Worm (Caenorhabditis elegans) whole organism, L4/young adult: Measurements from ENCODE around the gene F35D2.3.

Experiments
- W03F9.2 ChIP-seq: fragments of 150-350 bp; optimal IDR thresholded peaks from 2 replicates; lab custom pipeline; 2014; ENCODE audit warnings: missing biosample characterization, missing genetic modification characterization
- dao-5 ChIP-seq: sonication (generic microtip); optimal IDR thresholded peaks from 2 replicates; lab custom pipeline; 2016; ENCODE audit warnings: missing genotype, missing genetic modification characterization, moderate library complexity, missing compliant biosample characterization
- him-1 ChIP-seq: sonication (generic microtip); optimal IDR thresholded peaks from 2 replicates; lab custom pipeline; 2016; ENCODE audit warnings: missing genotype, missing genetic modification reagents, missing genetic modification characterization, missing compliant biosample characterization

Gene F35D2.3

ce11 chrII:7570305-7570704, at the start of gene F35D2.3:
TSS of gene F35D2.3 (plus strand) at chrII:7570605.
- TF ChIP-seq W03F9.2 (tag; lab: Kevin White, UChicago) (no peak), dao-5 (no peak), him-1 (tag; lab: Kevin White, UChicago) (no peak)

ce11 chrII:7521420-7521819, 49.0 kb upstream of the F35D2.3 start:
- TF ChIP-seq dao-5, result no peak
- no peak for TF ChIP-seq him-1 (tag; lab: Kevin White, UChicago)
- no peak for TF ChIP-seq W03F9.2 (tag; lab: Kevin White, UChicago)

- TF ChIP-seq W03F9.2 (tag; lab: Kevin White, UChicago), result no peak
- no peak for TF ChIP-seq dao-5
- TF ChIP-seq him-1 (tag; lab: Kevin White, UChicago), result no peak
These were observed 47.1 kb upstream of the F35D2.3 start, which contains the start of gene ZK1290.15 for ce11 chrII:7523281-7523680. TSS of gene ZK1290.15 (plus strand) at chrII:7523581.

ce11 chrII:7525458-7525857, 44.9 kb upstream of the F35D2.3 start, which contains the start of the genes ZK1290.7 and rnh-1.1:
TSS of gene ZK1290.7 (minus strand) at chrII:7525558.
TSS of gene rnh-1.1 (plus strand) at chrII:7525738.
- no peak for TF ChIP-seq him-1 (tag; lab: Kevin White, UChicago)
- TF ChIP-seq dao-5, result no peak
- no peak for TF ChIP-seq W03F9.2 (tag; lab: Kevin White, UChicago)

ce11 chrII:7528210-7528609, 42.2 kb upstream of the F35D2.3 start:
- TF ChIP-seq dao-5, result no peak
- TF ChIP-seq W03F9.2 (tag; lab: Kevin White, UChicago), result no peak
- no peak for TF ChIP-seq him-1 (tag; lab: Kevin White, UChicago)

ce11 chrII:7529078-7529683, 41.2 kb upstream of the F35D2.3 start, which contains the start of gene ZK1290.5:
TSS of gene ZK1290.5 (plus strand) at chrII:7529643.
- TF ChIP-seq him-1 (tag; lab: Kevin White, UChicago), result no peak
- no peak for TF ChIP-seq dao-5
- TF ChIP-seq W03F9.2 (tag; lab: Kevin White, UChicago), result peak; percentile 88

- TF ChIP-seq W03F9.2 (tag; lab: Kevin White, UChicago) (no peak), him-1 (tag; lab: Kevin White, UChicago) (no peak), dao-5 (no peak)
These were observed 39.5 kb upstream of the F35D2.3 start, which contains the start of gene wrt-1 for ce11 chrII:7530944-7531343. TSS of gene wrt-1 (plus strand) at chrII:7530996.

- TF ChIP-seq dao-5 (no peak), W03F9.2 (tag; lab: Kevin White, UChicago) (no peak), him-1 (tag; lab: Kevin White, UChicago) (no peak)
These were observed 38.9 kb upstream of the F35D2.3 start for ce11 chrII:7531478-7531877.

ce11 chrII:7534369-7534768, 36.0 kb upstream of the F35D2.3 start, which contains the start of gene wrt-10:
TSS of gene wrt-10 (minus strand) at chrII:7534563.
- TF ChIP-seq dao-5, result no peak
- no peak for TF ChIP-seq him-1 (tag; lab: Kevin White, UChicago)
- TF ChIP-seq W03F9.2 (tag; lab: Kevin White, UChicago), result no peak

- TF ChIP-seq dao-5 (no peak), W03F9.2 (tag; lab: Kevin White, UChicago) (no peak), him-1 (tag; lab: Kevin White, UChicago) (no peak)
These were observed 35.5 kb upstream of the F35D2.3 start, which contains the start of gene ZK1290.13 for ce11 chrII:7534934-7535333. TSS of gene ZK1290.13 (plus strand) at chrII:7535006.

ce11 chrII:7537603-7538230, 32.7 kb upstream of the F35D2.3 start, which contains the start of gene nfi-1:
TSS of gene nfi-1 (plus strand) at chrII:7538180.
- TF ChIP-seq him-1 (tag; lab: Kevin White, UChicago), result no peak

ce11 chrII:7542952-7543351, 27.5 kb upstream of the F35D2.3 start:
- no peak for TF ChIP-seq dao-5
- TF ChIP-seq him-1 (tag; lab: Kevin White, UChicago), result no peak
- no peak for TF ChIP-seq W03F9.2 (tag; lab: Kevin White, UChicago)

- no peak for TF ChIP-seq W03F9.2 (tag; lab: Kevin White, UChicago)
- TF ChIP-seq dao-5, result no peak
- TF ChIP-seq him-1 (tag; lab: Kevin White, UChicago), result no peak
These were observed 26.6 kb upstream of the F35D2.3 start, which contains the start of gene rol-8 for ce11 chrII:7543808-7544207. TSS of gene rol-8 (plus strand) at chrII:7544108.

ce11 chrII:7544782-7545181, 25.6 kb upstream of the F35D2.3 start:
- TF ChIP-seq W03F9.2 (tag; lab: Kevin White, UChicago), result no peak
- no peak for TF ChIP-seq dao-5
- no peak for TF ChIP-seq him-1 (tag; lab: Kevin White, UChicago)
